Fruit fly (Drosophila melanogaster): ENCODE measurements around the gene CG17560.

DNA sequence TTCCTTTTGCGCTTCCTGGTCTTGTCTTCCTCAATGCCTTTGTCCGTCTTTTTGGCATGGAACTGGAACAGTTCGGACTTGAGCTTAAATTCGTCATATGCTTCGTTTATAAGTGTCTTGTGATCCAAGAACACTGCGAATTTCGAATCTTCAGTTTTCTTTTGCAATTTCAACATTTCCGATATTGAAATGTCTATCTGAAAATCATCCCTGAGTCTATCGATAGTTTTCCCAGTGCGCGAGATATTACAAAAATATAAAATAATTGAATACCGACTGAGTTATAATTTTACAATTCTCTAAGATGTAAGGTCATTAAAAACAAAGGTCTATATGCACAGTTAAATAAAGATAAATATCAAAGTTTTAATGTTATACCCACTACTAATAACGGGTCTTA, 33.2 kb downstream of the CG17560 start, which contains the start of gene Mettl4:
- TF ChIP-seq HLHmδ (GFP tag; optimal IDR thresholded peaks at IDR 0.05): no peak
- TF ChIP-seq CG4617 (GFP tag; optimal IDR thresholded peaks at IDR 0.05; ENCODE audit: borderline replicate concordance): no peak
- TF ChIP-seq Awh (GFP tag; IDR thresholded peaks at IDR 0.05): no peak
- no peak for TF ChIP-seq psq (GFP tag; optimal IDR thresholded peaks at IDR 0.05)
- no peak for TF ChIP-seq h (optimal IDR thresholded peaks at IDR 0.05)
- TF ChIP-seq ro (GFP tag; IDR thresholded peaks at IDR 0.05): no peak
- TF ChIP-seq CG33557 (GFP tag; optimal IDR thresholded peaks at IDR 0.05): no peak
